Fruit fly (Drosophila melanogaster) whole organism, embryonic: ENCODE data around the gene Shawn.

Source experiments
- Adf1 ChIP-seq: fragments of 200-800 bp; sonication (Bioruptor generic); IDR thresholded peaks from 2 replicates; pipeline ENCODE4 v1.3.6; 2022; ENCODE audit warnings: missing biosample characterization, missing genetic modification characterization
- Bgb ChIP-seq: fragments of 200-800 bp; sonication (Bioruptor generic); IDR thresholded peaks from 2 replicates; pipeline ENCODE4 v1.3.6; 2022; ENCODE audit warnings: missing biosample characterization, missing genetic modification characterization; ENCODE audit not compliant: partially characterized antibody
- CG10543 ChIP-seq: fragments of 200-800 bp; sonication (Bioruptor generic); optimal IDR thresholded peaks from 3 replicates; lab custom pipeline; 2017; ENCODE audit warnings: missing biosample characterization, mild to moderate bottlenecking, missing genetic modification characterization, moderate library complexity
- CG12299 ChIP-seq: fragments of 200-800 bp; sonication (Bioruptor generic); optimal IDR thresholded peaks from 2 replicates; lab custom pipeline; 2018; ENCODE audit warnings: missing biosample characterization, mild to moderate bottlenecking, missing genetic modification characterization
- CG12744 ChIP-seq: fragments of 200-800 bp; sonication (Bioruptor generic); optimal IDR thresholded peaks from 2 replicates; lab custom pipeline; 2016; ENCODE audit warnings: missing biosample characterization, missing genetic modification characterization
- CG17328 ChIP-seq: fragments of 200-800 bp; sonication (Bioruptor generic); IDR thresholded peaks from 2 replicates; pipeline ENCODE4 v1.3.6; 2022; ENCODE audit warnings: missing biosample characterization, missing genetic modification characterization
- CG17612 ChIP-seq: fragments of 200-800 bp; sonication (Bioruptor generic); IDR thresholded peaks from 2 replicates; pipeline ENCODE4 v1.3.6; 2022; ENCODE audit warnings: missing biosample characterization, missing genetic modification characterization
- CG34376 ChIP-seq: fragments of 200-800 bp; sonication (Bioruptor generic); optimal IDR thresholded peaks from 2 replicates; lab custom pipeline; 2018; ENCODE audit warnings: missing biosample characterization, mild to moderate bottlenecking, missing genetic modification characterization
- CG4424 ChIP-seq: fragments of 200-800 bp; sonication (Bioruptor generic); optimal IDR thresholded peaks from 3 replicates; lab custom pipeline; 2016; ENCODE audit warnings: missing biosample characterization, missing genetic modification characterization
- CG6175 ChIP-seq: fragments of 200-800 bp; sonication (Bioruptor generic); IDR thresholded peaks from 3 replicates; pipeline ENCODE4 v1.3.6; 2022; ENCODE audit warnings: missing biosample characterization, missing genetic modification characterization
- CG6654 ChIP-seq: fragments of 200-800 bp; sonication (Bioruptor generic); optimal IDR thresholded peaks from 2 replicates; lab custom pipeline; 2017; ENCODE audit warnings: missing biosample characterization, mild to moderate bottlenecking, missing genetic modification characterization
- CG7271 ChIP-seq: fragments of 200-800 bp; sonication (Bioruptor generic); optimal IDR thresholded peaks from 2 replicates; lab custom pipeline; 2018; ENCODE audit warnings: missing biosample characterization, mild to moderate bottlenecking, missing genetic modification characterization, moderate library complexity
- CG7357 ChIP-seq: fragments of 200-800 bp; sonication (Bioruptor generic); IDR thresholded peaks from 3 replicates; pipeline ENCODE4 v1.3.6; 2022; ENCODE audit warnings: missing biosample characterization, missing genetic modification characterization
- CG7928 ChIP-seq: fragments of 200-800 bp; sonication (Bioruptor generic); optimal IDR thresholded peaks from 2 replicates; lab custom pipeline; 2017; ENCODE audit warnings: missing biosample characterization, mild to moderate bottlenecking, missing genetic modification characterization
- CG8290 ChIP-seq, 3 experiments: fragments of 200-800 bp; sonication (Bioruptor generic); optimal IDR thresholded peaks; 2 replicates each; lab custom pipeline; 2016 to 2019; ENCODE audit warnings: missing biosample characterization in 3 of 3, missing genetic modification characterization in 3 of 3, mild to moderate bottlenecking in 2 of 3, moderate library complexity in 1 of 3
- D19A ChIP-seq: fragments of 200-800 bp; optimal IDR thresholded peaks from 3 replicates; lab custom pipeline; 2019; ENCODE audit warnings: missing biosample characterization, mild to moderate bottlenecking, missing genetic modification characterization, moderate library complexity
- D19B ChIP-seq: fragments of 200-800 bp; sonication (Bioruptor generic); optimal IDR thresholded peaks from 2 replicates; lab custom pipeline; 2017; ENCODE audit warnings: missing biosample characterization, mild to moderate bottlenecking, missing genetic modification characterization
- Dref ChIP-seq: fragments of 200-800 bp; sonication (Bioruptor generic); IDR thresholded peaks from 2 replicates; pipeline ENCODE4 v1.3.6; 2022; ENCODE audit warnings: missing biosample characterization, missing genetic modification characterization
- Hand ChIP-seq: fragments of 200-800 bp; sonication (Bioruptor generic); optimal IDR thresholded peaks from 2 replicates; lab custom pipeline; 2017; ENCODE audit warnings: mild to moderate bottlenecking, missing biosample characterization, missing genetic modification reagents, missing genetic modification characterization
- Hmx ChIP-seq: fragments of 200-800 bp; sonication (Bioruptor generic); optimal IDR thresholded peaks from 2 replicates; lab custom pipeline; 2016; ENCODE audit warnings: missing biosample characterization, missing genetic modification characterization
- NFAT ChIP-seq: fragments of 200-800 bp; sonication (Bioruptor generic); IDR thresholded peaks from 2 replicates; pipeline ENCODE4 v1.3.6; 2022; ENCODE audit warnings: missing biosample characterization, missing genetic modification characterization
- Pdp1 ChIP-seq, 2 experiments: fragments of 200-800 bp; sonication (Bioruptor generic); optimal IDR thresholded peaks; 3 replicates each; lab custom pipeline; 2016; ENCODE audit warnings: missing biosample characterization in 2 of 2, missing genetic modification characterization in 2 of 2, mild to moderate bottlenecking in 1 of 2, moderate library complexity in 1 of 2
- Rfx ChIP-seq: fragments of 200-800 bp; sonication (Bioruptor generic); IDR thresholded peaks from 2 replicates; pipeline ENCODE4 v1.3.6; 2022; ENCODE audit warnings: missing biosample characterization, missing genetic modification characterization
- Scr ChIP-seq: fragments of 200-800 bp; sonication (Bioruptor generic); IDR thresholded peaks from 2 replicates; pipeline ENCODE4 v1.3.6; 2022; ENCODE audit warnings: missing biosample characterization, missing genetic modification characterization; ENCODE audit not compliant: partially characterized antibody
- Trl ChIP-seq, 3 experiments: fragments of >200 bp in 2 of 3; fragments of 200-800 bp in 1 of 3; sonication (Bioruptor generic) in 1 of 3; optimal IDR thresholded peaks; 2 replicates in 1 of 3; 3 replicates in 2 of 3; lab custom pipeline; 2016 to 2017; ENCODE audit warnings: missing biosample characterization in 1 of 3, missing genetic modification characterization in 1 of 3
- bab2 ChIP-seq: fragments of 200-800 bp; sonication (Bioruptor generic); optimal IDR thresholded peaks from 2 replicates; lab custom pipeline; 2016; ENCODE audit warnings: missing biosample characterization, missing genetic modification characterization
- bbx ChIP-seq: fragments of 200-800 bp; sonication (Bioruptor generic); IDR thresholded peaks from 2 replicates; pipeline ENCODE4 v1.3.6; 2022; ENCODE audit warnings: missing biosample characterization, missing genetic modification characterization; ENCODE audit not compliant: partially characterized antibody
- cg ChIP-seq: fragments of 200-800 bp; sonication (Bioruptor generic); optimal IDR thresholded peaks from 3 replicates; lab custom pipeline; 2019; ENCODE audit warnings: missing biosample characterization, mild to moderate bottlenecking, missing genetic modification characterization, moderate library complexity
- crol ChIP-seq: fragments of 200-800 bp; sonication (Bioruptor generic); IDR thresholded peaks from 2 replicates; pipeline ENCODE4 v1.3.6; 2022; ENCODE audit warnings: missing biosample characterization, missing genetic modification characterization
- cwo ChIP-seq: fragments of 200-800 bp; sonication (Bioruptor generic); optimal IDR thresholded peaks from 3 replicates; lab custom pipeline; 2017; ENCODE audit warnings: missing biosample characterization, missing genetic modification characterization, mild to moderate bottlenecking, moderate library complexity, missing genetic modification reagents
- esg ChIP-seq: fragments of 200-800 bp; sonication (Bioruptor generic); conservative IDR thresholded peaks from 2 replicates; pipeline ENCODE4 v1.3.6; 2022; ENCODE audit warnings: missing biosample characterization, missing genetic modification characterization
- exex ChIP-seq: fragments of 200-800 bp; sonication (Bioruptor generic); optimal IDR thresholded peaks from 4 replicates; lab custom pipeline; 2018; ENCODE audit warnings: missing biosample characterization, mild to moderate bottlenecking, missing genetic modification characterization, moderate library complexity
- fd96Cb ChIP-seq: fragments of 200-800 bp; sonication (Bioruptor generic); optimal IDR thresholded peaks from 2 replicates; lab custom pipeline; 2018; ENCODE audit warnings: missing biosample characterization, mild to moderate bottlenecking, missing genetic modification characterization, moderate library complexity
- kah ChIP-seq: fragments of 200-800 bp; sonication (Bioruptor generic); optimal IDR thresholded peaks from 2 replicates; lab custom pipeline; 2018; ENCODE audit warnings: missing biosample characterization, mild to moderate bottlenecking, missing genetic modification characterization
- kay ChIP-seq: fragments of 200-800 bp; sonication (Bioruptor generic); optimal IDR thresholded peaks from 2 replicates; lab custom pipeline; 2016; ENCODE audit warnings: missing biosample characterization, missing genetic modification characterization
- klu ChIP-seq: fragments of 200-800 bp; sonication (Bioruptor generic); IDR thresholded peaks from 2 replicates; pipeline ENCODE4 v1.3.6; 2022; ENCODE audit warnings: missing biosample characterization, missing genetic modification characterization
- knrl ChIP-seq: fragments of 200-800 bp; sonication (Bioruptor generic); IDR thresholded peaks from 3 replicates; pipeline ENCODE4 v1.3.6; 2022; ENCODE audit warnings: missing biosample characterization, missing genetic modification characterization; ENCODE audit not compliant: partially characterized antibody
- lab ChIP-seq: fragments of 200-800 bp; sonication (Bioruptor generic); optimal IDR thresholded peaks from 3 replicates; lab custom pipeline; 2017; ENCODE audit warnings: missing biosample characterization, missing genetic modification characterization, mild to moderate bottlenecking, moderate library complexity, missing genetic modification reagents
- nerfin-1 ChIP-seq: fragments of 200-800 bp; sonication (Bioruptor generic); optimal IDR thresholded peaks from 3 replicates; lab custom pipeline; 2019; ENCODE audit warnings: missing biosample characterization, mild to moderate bottlenecking, missing genetic modification characterization, moderate library complexity
- odd ChIP-seq: fragments of 200-800 bp; sonication (Bioruptor generic); optimal IDR thresholded peaks from 2 replicates; lab custom pipeline; 2017; ENCODE audit warnings: missing biosample characterization, mild to moderate bottlenecking, missing genetic modification characterization
- prd ChIP-seq, 3 experiments: fragments of >200 bp in 2 of 3; fragments of 200-800 bp in 1 of 3; sonication (Bioruptor generic) in 1 of 3; optimal IDR thresholded peaks in 2 of 3; IDR thresholded peaks in 1 of 3; 2 replicates in 2 of 3; 3 replicates in 1 of 3; pipeline versions ENCODE4 v1.3.6 to Lab custom; 2017 to 2022; ENCODE audit warnings: missing biosample characterization in 1 of 3, missing genetic modification characterization in 1 of 3
- sd ChIP-seq: fragments of 200-800 bp; sonication (Bioruptor generic); optimal IDR thresholded peaks from 3 replicates; lab custom pipeline; 2018; ENCODE audit warnings: missing biosample characterization, mild to moderate bottlenecking, missing genetic modification characterization, moderate library complexity
- sna ChIP-seq: fragments of 200-800 bp; sonication (Bioruptor generic); IDR thresholded peaks from 2 replicates; pipeline ENCODE4 v1.3.6; 2022; ENCODE audit warnings: missing biosample characterization, missing genetic modification characterization; ENCODE audit not compliant: partially characterized antibody
- stwl ChIP-seq: fragments of 200-800 bp; sonication (Bioruptor generic); optimal IDR thresholded peaks from 3 replicates; lab custom pipeline; 2018; ENCODE audit warnings: missing biosample characterization, mild to moderate bottlenecking, missing genetic modification characterization, moderate library complexity
- sug ChIP-seq: fragments of 200-800 bp; optimal IDR thresholded peaks from 2 replicates; lab custom pipeline; 2019; ENCODE audit warnings: missing biosample characterization, mild to moderate bottlenecking, missing genetic modification characterization, moderate library complexity
- tin ChIP-seq: fragments of 200-800 bp; sonication (Bioruptor generic); optimal IDR thresholded peaks from 3 replicates; lab custom pipeline; 2016; ENCODE audit warnings: missing biosample characterization, missing genetic modification characterization
- twi ChIP-seq: fragments of 200-800 bp; optimal IDR thresholded peaks from 2 replicates; lab custom pipeline; 2019; ENCODE audit warnings: missing biosample characterization, mild to moderate bottlenecking, missing genetic modification characterization, moderate library complexity

Shawn gene

DNA sequence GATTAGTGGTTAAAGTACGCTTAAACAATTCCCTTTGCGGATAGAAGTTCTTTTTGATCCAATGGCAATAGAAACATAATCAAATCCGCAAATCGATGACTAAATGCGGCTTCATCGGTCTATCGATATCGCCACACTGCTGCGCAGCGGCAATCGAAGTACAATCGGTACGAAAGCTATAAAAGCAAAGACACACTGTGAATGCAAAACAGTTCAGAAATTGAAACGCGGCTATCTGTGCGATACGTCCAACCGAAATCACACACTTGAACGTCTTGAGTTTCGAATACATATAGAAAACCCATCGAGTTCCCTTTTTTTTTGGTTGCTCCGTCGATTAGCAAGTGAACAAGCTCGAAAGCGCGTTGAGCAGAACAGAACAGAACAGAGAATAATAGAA is 6.3 kb upstream of the Shawn start, which contains the start of gene CG14207 (continued):
- TF ChIP-seq nerfin-1 (tag; lab: Kevin White, UChicago) (no peak), stwl (tag; lab: Kevin White, UChicago) (peak; percentile 73), CG7928 (GFP tag; lab: Kevin White, UChicago) (no peak), CG4424 (GFP tag; lab: Kevin White, UChicago) (no peak), D19A (peak; percentile 20), Bgb (GFP tag; lab: Robert Waterston, UW) (peak; percentile 78), odd (no peak), CG7357 (no peak), D19B (GFP tag; lab: Kevin White, UChicago) (no peak), Scr (peak; percentile 67), prd (optimal IDR thresholded peaks at IDR 0.05; lab: Kevin White, UChicago) (no peak), prd (GFP tag; IDR thresholded peaks at IDR 0.05; lab: Robert Waterston, UW) (no peak), sna (GFP tag; lab: Robert Waterston, UW) (peak; percentile 57; the same call in 1 of the 2 replicates), fd96Cb (no peak), knrl (GFP tag; lab: Robert Waterston, UW) (peak; percentile 47; the same call in 1 of the 3 replicates), esg (GFP tag; lab: Robert Waterston, UW) (no peak), CG8290 (GFP tag; optimal IDR thresholded peaks at IDR 0.05; lab: Kevin White, UChicago) (no peak), CG8290 (tag; optimal IDR thresholded peaks at IDR 0.05; lab: Kevin White, UChicago) (peak in 1 of 2 experiments; percentile 63), CG6654 (GFP tag; lab: Kevin White, UChicago) (no peak), CG17612 (GFP tag; lab: Robert Waterston, UW) (no peak), CG7271 (no peak)

DNA sequence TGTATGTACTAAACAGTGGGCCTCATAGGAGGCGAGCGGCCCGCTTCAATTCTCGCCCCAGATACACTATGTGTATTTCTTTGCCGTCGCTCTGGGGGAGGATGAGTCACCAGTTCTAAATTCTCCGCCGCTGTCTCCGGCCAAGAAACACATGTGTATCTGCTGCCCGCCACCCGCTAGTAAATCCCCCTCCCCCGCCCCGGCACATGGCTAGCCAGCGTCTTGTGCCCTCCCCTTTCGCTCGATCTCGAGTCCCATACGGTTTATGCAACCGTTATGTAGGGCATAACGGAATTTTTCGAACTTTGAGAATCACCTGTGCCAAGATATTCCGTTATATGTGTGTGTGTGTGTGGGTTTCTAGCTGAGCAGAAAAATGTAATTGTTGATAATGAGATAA is 5.4 kb upstream of the Shawn start:
- TF ChIP-seq bbx (GFP tag; lab: Robert Waterston, UW) (0 out of 2 replicates have a peak, but pooled peaks have one; percentile 20), Adf1 (peak; percentile 9; the same call in 1 of the 2 replicates), NFAT (GFP tag; lab: Robert Waterston, UW) (peak; percentile 53; the same call in 1 of the 2 replicates), CG12299 (tag; lab: Kevin White, UChicago) (no peak), CG34376 (GFP tag; lab: Kevin White, UChicago) (peak; percentile 0), lab (peak; percentile 11), CG12744 (GFP tag; lab: Kevin White, UChicago) (no peak), Rfx (GFP tag; lab: Robert Waterston, UW) (0 out of 2 replicates have a peak, but pooled peaks have one; percentile 49), cg (peak; percentile 23), sd (tag; lab: Kevin White, UChicago) (peak; percentile 91), Hand (GFP tag; lab: Kevin White, UChicago) (no peak), CG10543 (peak; percentile 92), tin (GFP tag; lab: Kevin White, UChicago) (no peak), sug (tag; lab: Kevin White, UChicago) (peak; percentile 68), cwo (GFP tag; lab: Kevin White, UChicago) (peak; percentile 76), Hmx (no peak), Trl (optimal IDR thresholded peaks at IDR 0.05; lab: Kevin White, UChicago) (no peak), Trl (GFP tag; optimal IDR thresholded peaks at IDR 0.05; lab: Kevin White, UChicago) (no peak), crol (GFP tag; lab: Robert Waterston, UW) (peak; percentile 96), twi (tag; lab: Kevin White, UChicago) (peak; percentile 91), exex (peak; percentile 32), bab2 (GFP tag; lab: Kevin White, UChicago) (no peak), Bgb (GFP tag; lab: Robert Waterston, UW) (peak; percentile 9; the same call in 1 of the 2 replicates), kah (GFP tag; lab: Kevin White, UChicago) (peak; percentile 42), fd96Cb (no peak), CG6175 (GFP tag; lab: Robert Waterston, UW) (peak; percentile 51; the same call in 2 of the 3 replicates), kay (GFP tag; lab: Kevin White, UChicago) (peak; percentile 80), Pdp1 (GFP tag; optimal IDR thresholded peaks at IDR 0.05; lab: Kevin White, UChicago) (peak in 1 of 2 experiments; percentile 85), CG17328 (no peak), CG8290 (GFP tag; optimal IDR thresholded peaks at IDR 0.05; lab: Kevin White, UChicago) (no peak), CG8290 (tag; optimal IDR thresholded peaks at IDR 0.05; lab: Kevin White, UChicago) (peak in 1 of 2 experiments; percentile 40), Dref (GFP tag; lab: Robert Waterston, UW) (0 out of 2 replicates have a peak, but pooled peaks have one; percentile 15), klu (GFP tag; lab: Robert Waterston, UW) (no peak)
